Comparison of ENCODE assay signal across 4 worm cellular contexts in the genomic region with DNA sequence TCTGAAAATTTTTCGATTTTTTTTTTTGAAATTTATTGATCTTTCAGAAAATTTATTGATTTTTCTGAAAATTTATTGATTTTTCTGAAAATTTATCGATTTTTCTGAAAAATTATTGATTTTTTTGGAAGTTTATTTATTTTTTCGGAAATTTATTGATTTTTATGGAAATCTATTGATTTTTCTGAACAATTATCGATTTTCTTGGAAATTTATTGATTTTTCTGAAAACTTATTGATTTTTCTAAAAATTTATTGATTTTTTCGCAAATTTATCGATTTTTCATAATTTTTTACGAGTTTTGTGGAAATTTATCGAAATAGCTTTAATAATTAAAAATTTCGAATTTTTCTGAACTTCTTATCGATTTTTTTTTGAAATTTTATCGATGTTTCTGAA.
A peak's percentile ranks its signal among the peaks of the same experiment; 100 is the strongest.
TF ChIP-seq lines count a peak whose summit lies in the region.

No protein-coding gene starts in this region.

TF ChIP-seq in whole organism, L3 larva, 47 proteins besides CTCF, POLR2A, EP300 and RAD21:
- TF ChIP-seq egl-27 (tag; optimal IDR thresholded peaks at IDR 0.05; lab: Kevin White, UChicago) (no peak), pha-4 (tag; optimal IDR thresholded peaks at IDR 0.05; lab: Kevin White, UChicago) (no peak), sea-2 (GFP tag; optimal IDR thresholded peaks at IDR 0.05; lab: Kevin White, UChicago) (no peak), ceh-28 (tag; optimal IDR thresholded peaks at IDR 0.05; lab: Kevin White, UChicago) (peak; percentile 86), elt-1 (tag; optimal IDR thresholded peaks at IDR 0.05; lab: Kevin White, UChicago) (no peak), ztf-4 (tag; optimal IDR thresholded peaks at IDR 0.05; lab: Kevin White, UChicago) (no peak)

TF ChIP-seq in whole organism, L4 larva, 104 proteins besides CTCF, POLR2A, EP300 and RAD21:
- TF ChIP-seq mdl-1 (tag; optimal IDR thresholded peaks at IDR 0.05; lab: Kevin White, UChicago) (no peak), dmd-9 (GFP tag; IDR thresholded peaks at IDR 0.05; lab: Robert Waterston, UW) (no peak), mep-1 (tag; optimal IDR thresholded peaks at IDR 0.05; lab: Kevin White, UChicago) (no peak), tra-1 (GFP tag; IDR thresholded peaks at IDR 0.05; lab: Robert Waterston, UW) (no peak), dve-1 (tag; optimal IDR thresholded peaks at IDR 0.05; lab: Kevin White, UChicago; ENCODE audit: insufficient read depth) (no peak), nhr-102 (tag; optimal IDR thresholded peaks at IDR 0.05; lab: Kevin White, UChicago) (no peak), ceh-28 (tag; optimal IDR thresholded peaks at IDR 0.05; lab: Kevin White, UChicago) (peak; percentile 86), T26A8.4 (GFP tag; IDR thresholded peaks at IDR 0.05; lab: Robert Waterston, UW) (no peak)
TF ChIP-seq in whole organism, L4 larva: peak in this region for 1.

TF ChIP-seq in whole organism, late embryonic, 69 proteins besides CTCF, POLR2A, EP300 and RAD21:
- TF ChIP-seq gmeb-2 (tag; optimal IDR thresholded peaks at IDR 0.05; lab: Kevin White, UChicago) (no peak), F13H6.1 (tag; optimal IDR thresholded peaks at IDR 0.05; lab: Kevin White, UChicago) (no peak), ceh-48 (tag; optimal IDR thresholded peaks at IDR 0.05; lab: Kevin White, UChicago) (peak; percentile 6)

TF ChIP-seq in whole organism, midembryonic, 9 proteins besides CTCF, POLR2A, EP300 and RAD21:
- TF ChIP-seq cog-1 (tag; optimal IDR thresholded peaks at IDR 0.05; lab: Kevin White, UChicago) (no peak), med-1 (GFP tag; optimal IDR thresholded peaks at IDR 0.05; lab: Kevin White, UChicago; ENCODE audit: insufficient read depth) (no peak), tab-1 (GFP tag; IDR thresholded peaks at IDR 0.05; lab: Robert Waterston, UW) (no peak), ref-1 (GFP tag; conservative IDR thresholded peaks at IDR 0.05; lab: Robert Waterston, UW) (no peak), klf-2 (GFP tag; conservative IDR thresholded peaks at IDR 0.05; lab: Robert Waterston, UW) (no peak), T22C8.4 (GFP tag; IDR thresholded peaks at IDR 0.05; lab: Robert Waterston, UW) (peak; percentile 86), ztf-23 (GFP tag; IDR thresholded peaks at IDR 0.05; lab: Robert Waterston, UW) (no peak)
